Worm (Caenorhabditis elegans): ENCODE measurements around the gene JC8.4.

ce11 chrIV:13282778-13283177, 39.3 kb downstream of the JC8.4 start, which contains the start of gene cpsf-3:
- TF ChIP-seq nhr-28 (tag; optimal IDR thresholded peaks at IDR 0.05) = no peak
- TF ChIP-seq tbx-8 (GFP tag; optimal IDR thresholded peaks at IDR 0.05) = no peak
- no peak for TF ChIP-seq elt-3 (tag; optimal IDR thresholded peaks at IDR 0.05)
- no peak for TF ChIP-seq mep-1 (tag; optimal IDR thresholded peaks at IDR 0.05)
- no peak for TF ChIP-seq lin-32 (GFP tag; optimal IDR thresholded peaks at IDR 0.05)
- no peak for TF ChIP-seq elt-1 (tag; optimal IDR thresholded peaks at IDR 0.05; ENCODE audit: borderline replicate concordance, insufficient read depth)
- no peak for TF ChIP-seq pha-4 (tag; optimal IDR thresholded peaks at IDR 0.05)
- no peak for TF ChIP-seq nhr-76 (tag; optimal IDR thresholded peaks at IDR 0.05)
- no peak for TF ChIP-seq ces-1 (GFP tag; optimal IDR thresholded peaks at IDR 0.05)

Data from whole organism, mixed stage, embryonic.